Fruit fly (Drosophila melanogaster) whole organism, embryonic: ENCODE results near the gene dar1.
A peak's percentile ranks its signal among the peaks of the same experiment; 100 is the strongest.

Experiments
- Atf-2 ChIP-seq: fragments of 200-800 bp; sonication (Bioruptor generic); optimal IDR thresholded peaks from 2 replicates; lab custom pipeline; 2016; ENCODE audit warnings: missing biosample characterization, missing genetic modification characterization
- Atf3 ChIP-seq: fragments of 200-800 bp; sonication (Bioruptor generic); optimal IDR thresholded peaks from 3 replicates; lab custom pipeline; 2016; ENCODE audit warnings: missing biosample characterization, missing genetic modification characterization
- Awh ChIP-seq: fragments of 200-800 bp; sonication (Bioruptor generic); IDR thresholded peaks from 2 replicates; pipeline ENCODE4, ENCODE4 v1.3.6; 2022; ENCODE audit warnings: missing biosample characterization, missing genetic modification characterization
- CG10366 ChIP-seq: fragments of 200-800 bp; sonication (Bioruptor generic); IDR thresholded peaks from 2 replicates; pipeline ENCODE4 v1.3.6; 2022; ENCODE audit warnings: missing biosample characterization, missing genetic modification characterization
- CG10543 ChIP-seq: fragments of 200-800 bp; sonication (Bioruptor generic); optimal IDR thresholded peaks from 3 replicates; lab custom pipeline; 2017; ENCODE audit warnings: missing biosample characterization, mild to moderate bottlenecking, missing genetic modification characterization, moderate library complexity
- CG12769 ChIP-seq: fragments of 200-800 bp; sonication (Bioruptor generic); optimal IDR thresholded peaks from 2 replicates; lab custom pipeline; 2019; ENCODE audit warnings: missing biosample characterization, mild to moderate bottlenecking, missing genetic modification characterization, moderate library complexity
- CG13894 ChIP-seq: fragments of 200-800 bp; sonication (Bioruptor generic); optimal IDR thresholded peaks from 3 replicates; lab custom pipeline; 2018; ENCODE audit warnings: missing biosample characterization, mild to moderate bottlenecking, missing genetic modification characterization, moderate library complexity
- CG14860 ChIP-seq: fragments of 200-800 bp; sonication (Bioruptor generic); IDR thresholded peaks from 3 replicates; pipeline ENCODE4 v1.3.6; 2022; ENCODE audit warnings: missing biosample characterization, missing genetic modification characterization; ENCODE audit not compliant: partially characterized antibody
- CG15269 ChIP-seq: fragments of 200-800 bp; sonication (Bioruptor generic); optimal IDR thresholded peaks from 2 replicates; lab custom pipeline; 2018; ENCODE audit warnings: missing biosample characterization, mild to moderate bottlenecking, missing genetic modification characterization, moderate library complexity
- CG15514 ChIP-seq: fragments of 200-800 bp; sonication (Bioruptor generic); optimal IDR thresholded peaks from 3 replicates; lab custom pipeline; 2017; ENCODE audit warnings: missing biosample characterization, missing genetic modification characterization, mild to moderate bottlenecking, moderate library complexity, missing genetic modification reagents
- CG15696 ChIP-seq: fragments of 200-800 bp; sonication (Bioruptor generic); optimal IDR thresholded peaks from 2 replicates; lab custom pipeline; 2019; ENCODE audit warnings: missing biosample characterization, mild to moderate bottlenecking, missing genetic modification characterization, moderate library complexity
- CG17385 ChIP-seq: fragments of 200-800 bp; sonication (Bioruptor generic); optimal IDR thresholded peaks from 3 replicates; lab custom pipeline; 2018; ENCODE audit warnings: missing biosample characterization, mild to moderate bottlenecking, missing genetic modification characterization
- CG1792 ChIP-seq: fragments of 200-800 bp; sonication (Bioruptor generic); optimal IDR thresholded peaks from 2 replicates; lab custom pipeline; 2016; ENCODE audit warnings: missing biosample characterization, missing genetic modification characterization
- CG1832 ChIP-seq: fragments of 200-800 bp; sonication (Bioruptor generic); optimal IDR thresholded peaks from 2 replicates; lab custom pipeline; 2017; ENCODE audit warnings: missing biosample characterization, mild to moderate bottlenecking, missing genetic modification characterization, inconsistent platforms
- CG34422 ChIP-seq: fragments of 200-800 bp; sonication (Bioruptor generic); IDR thresholded peaks from 3 replicates; pipeline ENCODE4 v1.3.6; 2022; ENCODE audit warnings: missing biosample characterization, missing genetic modification characterization
- CG42726 ChIP-seq: fragments of 200-800 bp; sonication (Bioruptor generic); IDR thresholded peaks from 2 replicates; pipeline ENCODE4 v1.3.6; 2022; ENCODE audit warnings: missing biosample characterization, missing genetic modification characterization; ENCODE audit not compliant: partially characterized antibody
- CG6765 ChIP-seq: fragments of 200-800 bp; sonication (Bioruptor generic); optimal IDR thresholded peaks from 3 replicates; lab custom pipeline; 2017; ENCODE audit warnings: missing biosample characterization, mild to moderate bottlenecking, missing genetic modification characterization
- CG6791 ChIP-seq: fragments of 200-800 bp; sonication (Bioruptor generic); IDR thresholded peaks from 3 replicates; pipeline ENCODE4 v1.3.6; 2022; ENCODE audit warnings: missing biosample characterization, missing genetic modification characterization; ENCODE audit not compliant: partially characterized antibody
- CG8478 ChIP-seq: fragments of >200 bp; optimal IDR thresholded peaks from 2 replicates; lab custom pipeline; 2018
- CG9609 ChIP-seq: fragments of 200-800 bp; sonication (Bioruptor generic); optimal IDR thresholded peaks from 3 replicates; lab custom pipeline; 2016; ENCODE audit warnings: missing biosample characterization, missing genetic modification characterization
- D19A ChIP-seq: fragments of 200-800 bp; optimal IDR thresholded peaks from 3 replicates; lab custom pipeline; 2019; ENCODE audit warnings: missing biosample characterization, mild to moderate bottlenecking, missing genetic modification characterization, moderate library complexity
- Drgx ChIP-seq: fragments of 200-800 bp; sonication (Bioruptor generic); IDR thresholded peaks from 2 replicates; pipeline ENCODE4 v1.3.6; 2022; ENCODE audit warnings: missing biosample characterization, missing genetic modification characterization
- Med ChIP-seq: fragments of 200-800 bp; sonication (Bioruptor generic); peaks from one replicate; lab custom pipeline; 2016; ENCODE audit warnings: missing biosample characterization, missing genetic modification characterization, mild to moderate bottlenecking, inconsistent platforms, moderate library complexity
- Neu2 ChIP-seq: fragments of 200-800 bp; sonication (Bioruptor generic); optimal IDR thresholded peaks from 3 replicates; lab custom pipeline; 2016; ENCODE audit warnings: missing biosample characterization, missing genetic modification characterization, borderline replicate concordance
- Rfx ChIP-seq: fragments of 200-800 bp; sonication (Bioruptor generic); IDR thresholded peaks from 2 replicates; pipeline ENCODE4 v1.3.6; 2022; ENCODE audit warnings: missing biosample characterization, missing genetic modification characterization
- Trl ChIP-seq, 3 experiments: fragments of >200 bp in 2 of 3; fragments of 200-800 bp in 1 of 3; sonication (Bioruptor generic) in 1 of 3; optimal IDR thresholded peaks; 2 replicates in 1 of 3; 3 replicates in 2 of 3; lab custom pipeline; 2016 to 2017; ENCODE audit warnings: missing biosample characterization in 1 of 3, missing genetic modification characterization in 1 of 3
- chinmo ChIP-seq: fragments of 200-800 bp; sonication (Bioruptor generic); IDR thresholded peaks from 4 replicates; pipeline ENCODE4 v1.3.6; 2022; ENCODE audit warnings: missing biosample characterization, missing genetic modification characterization; ENCODE audit not compliant: partially characterized antibody
- dpn ChIP-seq, 2 experiments: fragments of 200-800 bp; sonication (Bioruptor generic); optimal IDR thresholded peaks; 3 replicates each; lab custom pipeline; 2016; ENCODE audit warnings: missing biosample characterization in 2 of 2, missing genetic modification characterization in 2 of 2
- dysf ChIP-seq: fragments of 200-800 bp; sonication (Bioruptor generic); IDR thresholded peaks from 3 replicates; pipeline ENCODE4 v1.3.6; 2022; ENCODE audit warnings: missing biosample characterization, missing genetic modification characterization
- ftz-f1 ChIP-seq: fragments of 200-800 bp; sonication (Bioruptor generic); optimal IDR thresholded peaks from 2 replicates; lab custom pipeline; 2016; ENCODE audit warnings: missing biosample characterization, missing genetic modification characterization
- gem ChIP-seq: fragments of 200-800 bp; sonication (Bioruptor generic); optimal IDR thresholded peaks from 2 replicates; lab custom pipeline; 2019; ENCODE audit warnings: missing biosample characterization, mild to moderate bottlenecking, missing genetic modification characterization, moderate library complexity
- grau ChIP-seq: fragments of 200-800 bp; optimal IDR thresholded peaks from 3 replicates; lab custom pipeline; 2019; ENCODE audit warnings: missing biosample characterization, mild to moderate bottlenecking, missing genetic modification characterization, moderate library complexity
- jigr1 ChIP-seq: fragments of 200-800 bp; sonication (Bioruptor generic); IDR thresholded peaks from 3 replicates; pipeline ENCODE4 v1.3.6; 2022; ENCODE audit warnings: missing biosample characterization, missing genetic modification characterization
- lbe ChIP-seq: fragments of 200-800 bp; sonication (Bioruptor generic); optimal IDR thresholded peaks from 2 replicates; lab custom pipeline; 2016; ENCODE audit warnings: missing biosample characterization, mild to moderate bottlenecking, missing genetic modification characterization
- otp ChIP-seq: fragments of 200-800 bp; sonication (Bioruptor generic); IDR thresholded peaks from 3 replicates; pipeline ENCODE4, ENCODE4 v1.3.6; 2022; ENCODE audit warnings: missing biosample characterization, missing genetic modification characterization
- pfk ChIP-seq: fragments of 200-800 bp; sonication (Bioruptor generic); optimal IDR thresholded peaks from 2 replicates; lab custom pipeline; 2018; ENCODE audit warnings: missing biosample characterization, mild to moderate bottlenecking, missing genetic modification characterization, moderate library complexity
- sc ChIP-seq, 3 experiments: fragments of >200 bp in 2 of 3; fragments of 200-800 bp in 1 of 3; sonication (Bioruptor generic) in 1 of 3; optimal IDR thresholded peaks; 2 replicates in 2 of 3; 3 replicates in 1 of 3; lab custom pipeline; 2017; ENCODE audit warnings: mild to moderate bottlenecking in 1 of 3, missing biosample characterization in 1 of 3, missing genetic modification characterization in 1 of 3, missing genetic modification reagents in 1 of 3
- sob ChIP-seq: fragments of 200-800 bp; sonication (Bioruptor generic); IDR thresholded peaks from 2 replicates; pipeline ENCODE4 v1.3.6; 2022; ENCODE audit warnings: missing biosample characterization, missing genetic modification characterization
- tna ChIP-seq: fragments of 200-800 bp; sonication (Bioruptor generic); IDR thresholded peaks from 2 replicates; pipeline ENCODE4 v1.3.6; 2022; ENCODE audit warnings: missing biosample characterization, missing genetic modification characterization; ENCODE audit not compliant: partially characterized antibody
- zfh2 ChIP-seq: fragments of 200-800 bp; sonication (Bioruptor generic); optimal IDR thresholded peaks from 2 replicates; lab custom pipeline; 2016; ENCODE audit warnings: missing biosample characterization, missing genetic modification characterization

Gene dar1

DNA sequence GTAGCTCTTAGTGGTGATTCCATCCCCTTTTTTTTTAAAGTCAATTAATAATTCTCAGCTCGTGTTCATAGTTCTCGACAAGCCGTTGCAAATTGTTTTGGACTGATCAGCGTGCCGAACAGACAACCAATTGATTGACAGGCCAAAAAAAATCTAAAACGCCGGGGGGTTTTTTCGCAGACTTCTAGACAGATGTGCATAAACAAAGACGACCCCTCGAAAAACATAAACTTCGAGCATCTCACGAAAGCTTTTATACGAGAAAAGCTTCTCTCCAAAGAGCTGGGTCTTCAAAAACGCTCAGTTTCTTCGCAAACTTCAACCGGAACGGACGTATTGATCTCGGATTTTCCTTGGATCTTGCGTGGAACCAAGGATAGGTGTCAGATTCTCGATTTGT, 14.3 kb upstream of the dar1 start, which contains the start of gene CG10359:
CG10359 (plus strand) TSS at position 301 of the 400 bp plus-strand sequence.
- TF ChIP-seq CG15514 (GFP tag; lab: Kevin White, UChicago) (peak; percentile 5), CG10543 (GFP tag; lab: Kevin White, UChicago) (peak; percentile 2), CG42726 (GFP tag; lab: Robert Waterston, UW) (0 out of 2 replicates have a peak, but pooled peaks have one; percentile 15), CG12769 (tag; lab: Kevin White, UChicago) (peak; percentile 48), D19A (tag; lab: Kevin White, UChicago) (no peak), Drgx (GFP tag; lab: Robert Waterston, UW) (0 out of 2 replicates have a peak, but pooled peaks have one; percentile 9), CG1792 (GFP tag; lab: Kevin White, UChicago) (no peak), otp (0 out of 3 replicates have a peak, but pooled peaks have one; percentile 11), Trl (optimal IDR thresholded peaks at IDR 0.05; lab: Kevin White, UChicago) (peak in 1 of 2 experiments; percentile 15), Trl (GFP tag; optimal IDR thresholded peaks at IDR 0.05; lab: Kevin White, UChicago) (no peak), CG13894 (tag; lab: Kevin White, UChicago) (peak; percentile 37)
- TF ChIP-seq, all 482 proteins: peak for 8

DNA sequence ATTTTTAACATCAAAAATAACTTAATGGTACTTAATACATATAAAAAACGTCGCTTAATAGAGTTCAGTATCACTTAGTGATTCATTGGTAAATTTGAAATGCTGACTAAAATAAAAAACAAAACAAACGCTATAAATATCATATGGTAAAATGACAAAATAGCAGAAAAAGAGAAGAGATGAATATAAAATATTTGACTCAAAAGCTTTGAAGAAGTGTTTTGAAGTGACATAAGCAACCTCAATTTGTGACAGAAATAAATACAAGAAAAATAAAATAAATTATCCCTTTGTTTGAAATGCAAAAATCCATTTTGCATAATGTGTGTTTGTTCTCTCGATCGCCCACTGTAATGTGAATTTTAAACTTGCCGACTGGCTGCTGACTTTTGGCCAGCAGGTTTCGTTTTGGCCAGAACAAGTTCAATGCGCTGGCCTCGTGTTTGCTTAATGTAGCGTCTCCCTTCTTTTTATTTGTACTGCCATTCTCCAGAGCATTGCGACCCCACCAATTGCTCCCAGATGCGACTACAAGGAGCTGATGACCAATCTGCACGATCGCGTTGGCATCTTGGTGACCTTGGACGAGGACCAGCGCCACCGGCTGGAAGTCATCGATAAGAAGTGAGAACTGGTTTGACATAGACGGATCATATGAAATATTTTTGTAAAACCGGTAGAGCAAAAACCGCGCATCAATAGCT, 13.4 kb upstream of the dar1 start:
- no peak for TF ChIP-seq CG6765 (GFP tag; lab: Kevin White, UChicago)
- peak; percentile 41; the same call in 1 of the 2 replicates for TF ChIP-seq Rfx (GFP tag; lab: Robert Waterston, UW)
- TF ChIP-seq CG12769 (tag; lab: Kevin White, UChicago) = peak; percentile 7
- peak; percentile 2 for TF ChIP-seq CG15269
- peak; percentile 38 for TF ChIP-seq ftz-f1 (GFP tag; lab: Kevin White, UChicago)
- peak; percentile 7 for TF ChIP-seq gem (tag; lab: Kevin White, UChicago)
- no peak for TF ChIP-seq pfk
- no peak for TF ChIP-seq CG1832 (GFP tag; lab: Kevin White, UChicago)
- no peak for TF ChIP-seq dpn (GFP tag; optimal IDR thresholded peaks at IDR 0.05; lab: Kevin White, UChicago)
- 0 out of 3 replicates have a peak, but pooled peaks have one; percentile 32 for TF ChIP-seq CG6791 (GFP tag; lab: Robert Waterston, UW)
- peak; percentile 41 for TF ChIP-seq Med (GFP tag; lab: Kevin White, UChicago)
- 0 out of 3 replicates have a peak, but pooled peaks have one; percentile 21 for TF ChIP-seq dysf (GFP tag; lab: Robert Waterston, UW)
- 0 out of 4 replicates have a peak, but pooled peaks have one; percentile 81 for TF ChIP-seq chinmo (GFP tag; lab: Robert Waterston, UW)
- no peak for TF ChIP-seq Atf3 (GFP tag; lab: Kevin White, UChicago)
- peak; percentile 46 for TF ChIP-seq grau (tag; lab: Kevin White, UChicago)
- TF ChIP-seq Drgx (GFP tag; lab: Robert Waterston, UW) = 0 out of 2 replicates have a peak, but pooled peaks have one; percentile 13

DNA sequence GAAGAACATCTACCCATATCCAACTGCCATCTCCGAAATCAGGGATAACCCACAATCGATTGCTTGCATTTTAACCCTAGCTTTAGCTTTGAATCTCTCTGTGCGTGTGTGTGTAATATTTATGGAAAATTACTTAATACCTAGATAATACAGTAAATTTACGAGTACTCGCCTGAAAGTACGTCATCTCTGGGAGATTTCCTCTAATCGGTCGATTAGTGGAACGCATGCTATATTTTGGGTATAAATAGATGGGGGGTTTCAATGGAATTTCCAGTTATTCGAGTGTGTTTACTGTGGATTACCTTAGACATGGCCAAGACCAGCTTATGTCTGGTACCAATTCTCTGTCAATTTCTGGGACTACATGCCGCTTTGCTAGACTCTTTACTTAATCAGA, 11.1 kb upstream of the dar1 start, which contains the start of gene CG10357:
CG10357 (plus strand) TSS at position 301 of the 400 bp plus-strand sequence.
- no peak for TF ChIP-seq CG34422 (GFP tag; lab: Robert Waterston, UW)
- TF ChIP-seq CG17385 = no peak
- no peak for TF ChIP-seq CG15696 (tag; lab: Kevin White, UChicago)
- TF ChIP-seq Awh (GFP tag; lab: Robert Waterston, UW) = no peak
- TF ChIP-seq Neu2 (GFP tag; lab: Kevin White, UChicago) = no peak
- TF ChIP-seq Atf-2 (GFP tag; lab: Kevin White, UChicago) = no peak
- TF ChIP-seq CG14860 (GFP tag; lab: Robert Waterston, UW) = no peak
- no peak for TF ChIP-seq lbe (GFP tag; lab: Kevin White, UChicago)
- no peak for TF ChIP-seq sc (optimal IDR thresholded peaks at IDR 0.05; lab: Kevin White, UChicago)
- TF ChIP-seq sc (GFP tag; optimal IDR thresholded peaks at IDR 0.05; lab: Kevin White, UChicago) = no peak
- TF ChIP-seq zfh2 (GFP tag; lab: Kevin White, UChicago) = no peak
- TF ChIP-seq CG10366 = no peak
- no peak for TF ChIP-seq CG8478
- no peak for TF ChIP-seq jigr1 (GFP tag; lab: Robert Waterston, UW)
- TF ChIP-seq sob (GFP tag; lab: Robert Waterston, UW) = no peak
- TF ChIP-seq tna = no peak
- no peak for TF ChIP-seq CG9609
